Worm (Caenorhabditis elegans) whole organism, young adult: ENCODE data around the gene W01B6.8.
A peak's percentile ranks its signal among the peaks of the same experiment; 100 is the strongest.

Source experiments
- C17E4.6 ChIP-seq: fragments of 200-800 bp; sonication (Bioruptor generic); IDR thresholded peaks from 2 replicates; pipeline ENCODE4 v1.3.6; 2022; ENCODE audit warnings: missing genetic modification reagents, missing genetic modification characterization, missing compliant biosample characterization
- F22D6.2 ChIP-seq: sonication (generic microtip); optimal IDR thresholded peaks from 2 replicates; lab custom pipeline; 2016; ENCODE audit warnings: mild to moderate bottlenecking, missing genetic modification characterization, missing compliant biosample characterization
- F37B4.10 ChIP-seq: fragments of 200-800 bp; sonication (Bioruptor generic); IDR thresholded peaks from 2 replicates; pipeline ENCODE4 v1.3.6; 2022; ENCODE audit warnings: missing genetic modification characterization, missing compliant biosample characterization
- Y53F4B.3 ChIP-seq: fragments of 200-800 bp; sonication (Bioruptor generic); IDR thresholded peaks from 2 replicates; pipeline ENCODE4 v1.3.6; 2022; ENCODE audit warnings: missing genetic modification reagents, missing genetic modification characterization, missing compliant biosample characterization
- Y53G8AR.9 ChIP-seq: fragments of 200-800 bp; sonication (Bioruptor generic); conservative IDR thresholded peaks from 2 replicates; pipeline ENCODE4 v1.3.6; 2022; ENCODE audit warnings: missing genetic modification reagents, missing genetic modification characterization, missing compliant biosample characterization
- Y79H2A.3 ChIP-seq: fragments of 200-800 bp; sonication (Bioruptor generic); conservative IDR thresholded peaks from 2 replicates; pipeline ENCODE4 v1.3.6; 2022; ENCODE audit warnings: missing genetic modification reagents, missing genetic modification characterization, missing compliant biosample characterization
- attf-3 ChIP-seq: fragments of 200-800 bp; sonication (Bioruptor generic); conservative IDR thresholded peaks from 2 replicates; pipeline ENCODE4 v1.3.6; 2022; ENCODE audit warnings: missing genetic modification reagents, missing genetic modification characterization, missing compliant biosample characterization
- attf-5 ChIP-seq: fragments of 200-800 bp; sonication (Bioruptor generic); optimal IDR thresholded peaks from 2 replicates; lab custom pipeline; 2018; ENCODE audit warnings: mild to moderate bottlenecking, missing genetic modification characterization, missing compliant biosample characterization
- attf-6 ChIP-seq: fragments of 200-800 bp; sonication (Bioruptor generic); IDR thresholded peaks from 2 replicates; pipeline ENCODE4 v1.3.6; 2022; ENCODE audit warnings: missing genetic modification reagents, missing genetic modification characterization, missing compliant biosample characterization
- cebp-2 ChIP-seq: fragments of 200-800 bp; sonication (Bioruptor generic); IDR thresholded peaks from 2 replicates; pipeline ENCODE4 v1.3.6; 2022; ENCODE audit warnings: missing genetic modification characterization, missing compliant biosample characterization
- ceh-100 ChIP-seq: fragments of 200-800 bp; sonication (Bioruptor generic); IDR thresholded peaks from 2 replicates; pipeline ENCODE4 v1.3.6; 2022; ENCODE audit warnings: missing genetic modification reagents, missing genetic modification characterization, missing compliant biosample characterization
- ceh-40 ChIP-seq: fragments of 200-800 bp; sonication (Bioruptor generic); IDR thresholded peaks from 2 replicates; pipeline ENCODE4 v1.3.6; 2022; ENCODE audit warnings: missing genetic modification characterization, missing compliant biosample characterization
- ceh-58 ChIP-seq: fragments of 200-800 bp; sonication (Bioruptor generic); IDR thresholded peaks from 2 replicates; pipeline ENCODE4 v1.3.6; 2022; ENCODE audit warnings: missing genetic modification characterization, missing compliant biosample characterization
- ceh-79 ChIP-seq: sonication (generic microtip); optimal IDR thresholded peaks from 2 replicates; lab custom pipeline; 2017; ENCODE audit warnings: mild to moderate bottlenecking, missing genetic modification characterization, missing compliant biosample characterization
- dox-1 ChIP-seq: fragments of 200-800 bp; sonication (Bioruptor generic); IDR thresholded peaks from 2 replicates; pipeline ENCODE4 v1.3.6; 2022; ENCODE audit warnings: missing genetic modification reagents, missing genetic modification characterization, missing compliant biosample characterization
- dpff-1 ChIP-seq: sonication (generic microtip); optimal IDR thresholded peaks from 2 replicates; lab custom pipeline; 2017; ENCODE audit warnings: mild to moderate bottlenecking, missing genetic modification characterization, missing compliant biosample characterization
- dpl-1 ChIP-seq: fragments of 150-350 bp; optimal IDR thresholded peaks from 2 replicates; lab custom pipeline; 2014; ENCODE audit warnings: missing biosample characterization, missing genetic modification reagents, missing genetic modification characterization
- efl-1 ChIP-seq: fragments of 150-350 bp; optimal IDR thresholded peaks from 2 replicates; lab custom pipeline; 2014; ENCODE audit warnings: missing biosample characterization, missing genetic modification reagents, missing genetic modification characterization
- egrh-3 ChIP-seq: fragments of 200-800 bp; sonication (Bioruptor generic); IDR thresholded peaks from 2 replicates; pipeline ENCODE4 v1.3.6; 2022; ENCODE audit warnings: missing genetic modification reagents, missing genetic modification characterization, missing compliant biosample characterization
- hmg-20 ChIP-seq: fragments of 200-800 bp; sonication (Bioruptor generic); IDR thresholded peaks from 2 replicates; pipeline ENCODE4 v1.3.6; 2022; ENCODE audit warnings: missing genetic modification reagents, missing genetic modification characterization, missing compliant biosample characterization
- let-526 ChIP-seq: fragments of 200-800 bp; sonication (Bioruptor generic); IDR thresholded peaks from 2 replicates; pipeline ENCODE4 v1.3.6; 2022; ENCODE audit warnings: missing genetic modification reagents, missing genetic modification characterization, missing compliant biosample characterization
- lin-26 ChIP-seq: fragments of 200-800 bp; sonication (Bioruptor generic); IDR thresholded peaks from 2 replicates; pipeline ENCODE4 v1.3.6; 2022; ENCODE audit warnings: missing genetic modification reagents, missing genetic modification characterization, missing compliant biosample characterization
- lir-1 ChIP-seq: fragments of 200-800 bp; sonication (Bioruptor generic); conservative IDR thresholded peaks from 2 replicates; pipeline ENCODE4 v1.3.6; 2022; ENCODE audit warnings: missing genetic modification reagents, missing genetic modification characterization, missing compliant biosample characterization
- lsy-27 ChIP-seq: sonication (generic microtip); optimal IDR thresholded peaks from 2 replicates; lab custom pipeline; 2017; ENCODE audit warnings: missing genetic modification characterization, mild to moderate bottlenecking, missing compliant biosample characterization, antibody characterized with exemption, missing genotype, borderline replicate concordance; ENCODE audit not compliant: insufficient read depth
- madf-8 ChIP-seq: fragments of 200-800 bp; sonication (Bioruptor generic); conservative IDR thresholded peaks from 2 replicates; pipeline ENCODE4 v1.3.6; 2022; ENCODE audit warnings: missing genetic modification reagents, missing genetic modification characterization, missing compliant biosample characterization
- mcd-1 ChIP-seq: fragments of 200-800 bp; sonication (Bioruptor generic); IDR thresholded peaks from 2 replicates; pipeline ENCODE4 v1.3.6; 2022; ENCODE audit warnings: missing genetic modification reagents, missing genetic modification characterization, missing compliant biosample characterization
- mel-28 ChIP-seq: sonication (generic microtip); optimal IDR thresholded peaks from 2 replicates; lab custom pipeline; 2016; ENCODE audit warnings: borderline replicate concordance, mild to moderate bottlenecking, missing genetic modification characterization, missing compliant biosample characterization
- pha-4 ChIP-seq: fragments of 150-350 bp; sonication (generic microtip); optimal IDR thresholded peaks from 2 replicates; lab custom pipeline; 2014; ENCODE audit warnings: missing biosample characterization, missing genetic modification reagents, missing genetic modification characterization
- rec-8 ChIP-seq, 2 experiments: sonication (generic microtip); optimal IDR thresholded peaks; 2 replicates each; lab custom pipeline; 2016; ENCODE audit warnings: mild to moderate bottlenecking in 2 of 2, missing genetic modification characterization in 2 of 2, missing genetic modification reagents in 2 of 2, missing genotype in 2 of 2, missing biosample characterization in 1 of 2, missing compliant biosample characterization in 1 of 2, moderate library complexity in 1 of 2
- repo-1 ChIP-seq: sonication (generic microtip); optimal IDR thresholded peaks from 2 replicates; lab custom pipeline; 2017; ENCODE audit warnings: mild to moderate bottlenecking, missing genetic modification characterization, missing compliant biosample characterization
- sea-2 ChIP-seq: fragments of 200-800 bp; sonication (Bioruptor generic); IDR thresholded peaks from 2 replicates; pipeline ENCODE4 v1.3.6; 2022; ENCODE audit warnings: missing genetic modification characterization, missing compliant biosample characterization
- snpc-1.3 ChIP-seq: sonication (generic microtip); optimal IDR thresholded peaks from 2 replicates; lab custom pipeline; 2017; ENCODE audit warnings: missing genetic modification characterization, mild to moderate bottlenecking, missing compliant biosample characterization, antibody characterized with exemption, moderate library complexity, missing genotype, missing genetic modification reagents; ENCODE audit not compliant: insufficient read depth
- snpc-3.4 ChIP-seq: sonication (generic microtip); optimal IDR thresholded peaks from 2 replicates; lab custom pipeline; 2017; ENCODE audit warnings: missing genetic modification characterization, mild to moderate bottlenecking, missing compliant biosample characterization, antibody characterized with exemption, moderate library complexity, missing genotype, missing genetic modification reagents
- tbx-9 ChIP-seq: sonication (generic microtip); optimal IDR thresholded peaks from 2 replicates; lab custom pipeline; 2016; ENCODE audit warnings: borderline replicate concordance, missing genetic modification characterization, inconsistent platforms, missing compliant biosample characterization
- unc-62 ChIP-seq: fragments of 150-350 bp; optimal IDR thresholded peaks from 2 replicates; lab custom pipeline; 2014; ENCODE audit warnings: missing biosample characterization, missing genetic modification reagents, missing genetic modification characterization
- zfh-2 ChIP-seq: fragments of 200-800 bp; sonication (Bioruptor generic); conservative IDR thresholded peaks from 2 replicates; pipeline ENCODE4 v1.3.6; 2022; ENCODE audit warnings: missing genetic modification reagents, missing genetic modification characterization, missing compliant biosample characterization
- ztf-25 ChIP-seq: fragments of 200-800 bp; sonication (Bioruptor generic); IDR thresholded peaks from 2 replicates; pipeline ENCODE4 v1.3.6; 2022; ENCODE audit warnings: missing genetic modification reagents, missing genetic modification characterization, missing compliant biosample characterization
- ztf-26 ChIP-seq: sonication (generic microtip); optimal IDR thresholded peaks from 2 replicates; lab custom pipeline; 2017; ENCODE audit warnings: missing genetic modification characterization, missing compliant biosample characterization
- ztf-6 ChIP-seq: fragments of 200-800 bp; sonication (Bioruptor generic); IDR thresholded peaks from 2 replicates; pipeline ENCODE4 v1.3.6; 2022; ENCODE audit warnings: missing genetic modification reagents, missing genetic modification characterization, missing compliant biosample characterization

W01B6.8 gene

DNA sequence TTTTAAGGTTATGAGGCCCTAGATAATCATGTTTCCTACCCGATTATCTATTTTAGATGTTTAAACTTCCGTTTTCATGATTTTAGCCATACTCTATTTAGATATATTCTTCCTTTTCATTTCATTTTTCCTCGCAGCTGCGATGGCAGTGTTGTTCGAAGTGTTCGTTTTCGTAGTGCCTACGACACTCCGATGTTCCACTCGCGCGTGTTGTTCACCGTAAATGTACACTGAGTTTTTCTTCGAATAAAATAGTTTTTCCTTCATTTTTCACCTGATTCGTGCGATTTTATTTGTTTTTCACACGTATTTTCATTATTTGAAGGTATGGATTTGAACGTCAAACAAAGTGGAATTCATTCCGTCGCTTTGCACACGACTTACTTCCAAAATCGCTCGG is 12.7 kb upstream of the W01B6.8 start, which contains the start of gene dis-3:
TSS of gene dis-3 (plus strand) at position 322 of the 400 bp plus-strand sequence.
- TF ChIP-seq snpc-3.4 (tag; lab: Kevin White, UChicago) (no peak), attf-3 (peak; percentile 88)
- TF ChIP-seq, all 124 proteins: peak for 1

DNA sequence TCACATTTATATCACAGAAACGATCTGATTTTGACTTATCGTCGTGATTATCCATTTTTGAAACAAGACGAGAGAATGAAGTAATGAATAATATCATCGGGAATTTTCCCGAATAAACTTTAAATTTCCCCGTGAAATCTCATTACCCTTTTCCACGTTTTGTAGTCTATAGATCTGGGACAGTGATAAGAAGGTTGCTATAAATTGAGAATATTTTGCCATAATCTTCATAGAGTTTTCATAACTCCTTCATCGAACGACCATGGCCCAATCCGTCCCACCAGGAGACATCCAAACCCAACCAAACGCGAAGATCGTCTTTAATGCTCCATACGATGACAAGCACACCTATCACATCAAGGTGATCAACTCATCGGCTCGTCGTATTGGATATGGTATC is 11.0 kb upstream of the W01B6.8 start, which contains the start of the genes C04G2.5 and msp-36:
TSS of gene C04G2.5 (minus strand) at position 101 of the 400 bp plus-strand sequence.
TSS of gene msp-36 (plus strand) at position 263 of the 400 bp plus-strand sequence.
- TF ChIP-seq dox-1 (no peak), Y53G8AR.9 (GFP tag; lab: Robert Waterston, UW) (no peak), ceh-79 (no peak), ceh-40 (GFP tag; lab: Robert Waterston, UW) (no peak), zfh-2 (no peak), cebp-2 (GFP tag; lab: Robert Waterston, UW) (no peak), Y79H2A.3 (GFP tag; lab: Robert Waterston, UW) (no peak), snpc-1.3 (tag; lab: Kevin White, UChicago) (no peak), attf-6 (GFP tag; lab: Robert Waterston, UW) (no peak), ztf-25 (no peak), F22D6.2 (tag; lab: Kevin White, UChicago) (no peak), lsy-27 (tag; lab: Kevin White, UChicago) (no peak), lir-1 (no peak), ztf-6 (no peak)

DNA sequence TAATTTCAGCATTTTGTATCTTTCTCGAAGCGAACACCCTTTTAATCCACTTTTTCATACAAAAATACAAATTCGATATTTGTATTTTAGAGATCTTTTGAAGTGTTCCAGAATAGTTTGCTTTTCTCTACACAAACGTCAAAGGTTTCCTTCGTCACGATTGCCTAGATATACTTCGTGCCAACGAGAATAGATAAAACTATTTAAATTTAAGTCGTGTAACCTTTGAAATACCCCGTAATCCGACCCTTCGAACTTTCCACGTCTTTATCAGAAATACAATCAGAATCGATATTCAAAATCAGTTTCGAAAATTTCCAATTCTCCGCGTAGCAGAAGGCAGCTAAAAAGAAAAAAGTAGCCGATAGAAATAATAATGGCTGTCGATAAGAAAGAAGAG is 6.2 kb upstream of the W01B6.8 start, which contains the start of gene ttbk-5:
TSS of gene ttbk-5 (plus strand) at position 301 of the 400 bp plus-strand sequence.
- no peak for TF ChIP-seq lin-26 (GFP tag; lab: Robert Waterston, UW)
- TF ChIP-seq repo-1 (tag; lab: Kevin White, UChicago), result no peak
- no peak for TF ChIP-seq lsy-27 (tag; lab: Kevin White, UChicago)
- TF ChIP-seq unc-62, result no peak
- TF ChIP-seq tbx-9, result no peak
- no peak for TF ChIP-seq pha-4 (tag; lab: Kevin White, UChicago)
- TF ChIP-seq ceh-79, result no peak
- no peak for TF ChIP-seq dpff-1 (tag; lab: Kevin White, UChicago)
- TF ChIP-seq zfh-2, result no peak
- no peak for TF ChIP-seq egrh-3 (GFP tag; lab: Robert Waterston, UW)
- TF ChIP-seq ztf-6, result no peak
- TF ChIP-seq F37B4.10, result no peak
- no peak for TF ChIP-seq efl-1
- TF ChIP-seq Y53F4B.3 (GFP tag; lab: Robert Waterston, UW), result no peak
- no peak for TF ChIP-seq let-526 (GFP tag; lab: Robert Waterston, UW)
- no peak for TF ChIP-seq ztf-26
- no peak for TF ChIP-seq attf-5 (GFP tag; lab: Kevin White, UChicago)
- TF ChIP-seq, all 124 proteins: peak for 0

DNA sequence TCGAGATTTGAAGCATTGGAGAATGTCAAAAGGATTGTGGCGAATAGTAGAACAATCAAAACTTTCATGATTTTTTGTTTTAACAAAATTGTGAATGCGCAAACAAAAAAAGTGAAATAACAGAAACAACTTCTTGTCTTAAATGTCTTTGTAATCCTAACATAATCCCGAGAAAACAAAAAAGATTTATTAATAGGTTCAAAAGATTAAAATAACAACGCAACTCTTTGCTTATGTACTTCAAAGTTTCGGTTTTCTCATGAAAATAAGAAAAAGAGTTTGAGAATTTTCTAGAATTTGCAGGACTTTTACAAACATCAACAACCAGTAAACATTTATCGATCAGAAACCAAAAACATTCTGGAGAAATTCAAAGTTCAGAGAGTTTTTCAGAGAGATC is 5.6 kb upstream of the W01B6.8 start, which contains the start of gene ttr-39:
TSS of gene ttr-39 (minus strand) at position 101 of the 400 bp plus-strand sequence.
- TF ChIP-seq sea-2 (GFP tag; lab: Robert Waterston, UW), result no peak
- no peak for TF ChIP-seq ztf-6
- TF ChIP-seq madf-8 (GFP tag; lab: Robert Waterston, UW), result no peak
- TF ChIP-seq rec-8 (tag; optimal IDR thresholded peaks at IDR 0.05; lab: Kevin White, UChicago), result no peak
- TF ChIP-seq mcd-1 (GFP tag; lab: Robert Waterston, UW), result no peak
- TF ChIP-seq tbx-9, result no peak
- TF ChIP-seq dpl-1 (GFP tag; lab: Kevin White, UChicago), result no peak
- TF ChIP-seq C17E4.6 (GFP tag; lab: Robert Waterston, UW), result no peak
- no peak for TF ChIP-seq ceh-58 (GFP tag; lab: Robert Waterston, UW)
- no peak for TF ChIP-seq hmg-20
- TF ChIP-seq mel-28 (tag; lab: Kevin White, UChicago), result no peak
- no peak for TF ChIP-seq ceh-100 (GFP tag; lab: Robert Waterston, UW)
